Worm (Caenorhabditis elegans) whole organism, young adult: ENCODE results near the gene exc-14.

Experiments used
- B0336.3 ChIP-seq: fragments of 200-800 bp; sonication (Bioruptor generic); IDR thresholded peaks from 2 replicates; pipeline ENCODE4 v1.3.6; 2022; ENCODE audit warnings: missing genetic modification characterization, missing compliant biosample characterization
- C17E4.6 ChIP-seq: fragments of 200-800 bp; sonication (Bioruptor generic); IDR thresholded peaks from 2 replicates; pipeline ENCODE4 v1.3.6; 2022; ENCODE audit warnings: missing genetic modification reagents, missing genetic modification characterization, missing compliant biosample characterization
- F10E7.11 ChIP-seq: sonication (generic microtip); optimal IDR thresholded peaks from 2 replicates; lab custom pipeline; 2017; ENCODE audit warnings: mild to moderate bottlenecking, missing genetic modification characterization, moderate library complexity, missing compliant biosample characterization
- F52B5.7 ChIP-seq: sonication (generic microtip); optimal IDR thresholded peaks from 2 replicates; lab custom pipeline; 2016; ENCODE audit warnings: mild to moderate bottlenecking, missing genetic modification characterization, missing compliant biosample characterization
- K11D2.4 ChIP-seq: fragments of 200-800 bp; sonication (Bioruptor generic); IDR thresholded peaks from 2 replicates; pipeline ENCODE4 v1.3.6; 2022; ENCODE audit warnings: missing genetic modification reagents, missing genetic modification characterization, missing compliant biosample characterization
- T07F8.4 ChIP-seq: sonication (generic microtip); optimal IDR thresholded peaks from 2 replicates; lab custom pipeline; 2016; ENCODE audit warnings: mild to moderate bottlenecking, missing genetic modification characterization, moderate library complexity, missing compliant biosample characterization
- Y53G8AR.9 ChIP-seq: fragments of 200-800 bp; sonication (Bioruptor generic); conservative IDR thresholded peaks from 2 replicates; pipeline ENCODE4 v1.3.6; 2022; ENCODE audit warnings: missing genetic modification reagents, missing genetic modification characterization, missing compliant biosample characterization
- atf-7 ChIP-seq: sonication (generic microtip); optimal IDR thresholded peaks from 2 replicates; lab custom pipeline; 2017; ENCODE audit warnings: mild to moderate bottlenecking, missing genetic modification characterization, missing compliant biosample characterization
- attf-6 ChIP-seq: fragments of 200-800 bp; sonication (Bioruptor generic); IDR thresholded peaks from 2 replicates; pipeline ENCODE4 v1.3.6; 2022; ENCODE audit warnings: missing genetic modification reagents, missing genetic modification characterization, missing compliant biosample characterization
- cebp-1 ChIP-seq, 2 experiments: fragments of 200-800 bp in 1 of 2; sonication (Bioruptor generic) in 1 of 2; sonication (generic microtip) in 1 of 2; IDR thresholded peaks in 1 of 2; optimal IDR thresholded peaks in 1 of 2; 2 replicates each; pipeline versions ENCODE4 v1.3.6 to Lab custom; 2017 to 2022; ENCODE audit warnings: missing compliant biosample characterization in 2 of 2, missing genetic modification characterization in 2 of 2, mild to moderate bottlenecking in 1 of 2, missing genetic modification reagents in 1 of 2, moderate library complexity in 1 of 2
- cebp-2 ChIP-seq: fragments of 200-800 bp; sonication (Bioruptor generic); IDR thresholded peaks from 2 replicates; pipeline ENCODE4 v1.3.6; 2022; ENCODE audit warnings: missing genetic modification characterization, missing compliant biosample characterization
- ceh-100 ChIP-seq: fragments of 200-800 bp; sonication (Bioruptor generic); IDR thresholded peaks from 2 replicates; pipeline ENCODE4 v1.3.6; 2022; ENCODE audit warnings: missing genetic modification reagents, missing genetic modification characterization, missing compliant biosample characterization
- ceh-58 ChIP-seq: fragments of 200-800 bp; sonication (Bioruptor generic); IDR thresholded peaks from 2 replicates; pipeline ENCODE4 v1.3.6; 2022; ENCODE audit warnings: missing genetic modification characterization, missing compliant biosample characterization
- ceh-91 ChIP-seq: fragments of 200-800 bp; sonication (Bioruptor generic); IDR thresholded peaks from 2 replicates; pipeline ENCODE4 v1.3.6; 2022; ENCODE audit warnings: missing genetic modification reagents, missing genetic modification characterization, missing compliant biosample characterization
- dox-1 ChIP-seq: fragments of 200-800 bp; sonication (Bioruptor generic); IDR thresholded peaks from 2 replicates; pipeline ENCODE4 v1.3.6; 2022; ENCODE audit warnings: missing genetic modification reagents, missing genetic modification characterization, missing compliant biosample characterization
- egl-18 ChIP-seq: fragments of 200-800 bp; sonication (Bioruptor generic); IDR thresholded peaks from 2 replicates; pipeline ENCODE4 v1.3.6; 2022; ENCODE audit warnings: missing genetic modification reagents, missing genetic modification characterization, missing compliant biosample characterization
- ekl-4 ChIP-seq: fragments of 200-800 bp; sonication (Bioruptor generic); IDR thresholded peaks from 2 replicates; pipeline ENCODE4 v1.3.6; 2022; ENCODE audit warnings: missing genetic modification reagents, missing genetic modification characterization, missing compliant biosample characterization
- fkh-3 ChIP-seq: sonication (generic microtip); optimal IDR thresholded peaks from 2 replicates; lab custom pipeline; 2016; ENCODE audit warnings: mild to moderate bottlenecking, missing genetic modification characterization, missing compliant biosample characterization
- gei-17 ChIP-seq: fragments of 200-800 bp; sonication (Bioruptor generic); optimal IDR thresholded peaks from 2 replicates; lab custom pipeline; 2018; ENCODE audit warnings: mild to moderate bottlenecking, missing genetic modification characterization, missing compliant biosample characterization
- hmg-1.2 ChIP-seq: fragments of 200-800 bp; sonication (Bioruptor generic); IDR thresholded peaks from 2 replicates; pipeline ENCODE4 v1.3.6; 2022; ENCODE audit warnings: missing genetic modification reagents, missing genetic modification characterization, missing compliant biosample characterization
- hmg-20 ChIP-seq: fragments of 200-800 bp; sonication (Bioruptor generic); IDR thresholded peaks from 2 replicates; pipeline ENCODE4 v1.3.6; 2022; ENCODE audit warnings: missing genetic modification reagents, missing genetic modification characterization, missing compliant biosample characterization
- hrde-1 ChIP-seq: sonication (generic microtip); optimal IDR thresholded peaks from 2 replicates; lab custom pipeline; 2016; ENCODE audit warnings: missing genetic modification characterization, mild to moderate bottlenecking, missing compliant biosample characterization, moderate library complexity, missing genotype, missing genetic modification reagents, borderline replicate concordance
- lag-1 ChIP-seq: fragments of 200-800 bp; sonication (Bioruptor generic); IDR thresholded peaks from 2 replicates; pipeline ENCODE4 v1.3.6; 2022; ENCODE audit warnings: missing genetic modification reagents, missing genetic modification characterization, missing compliant biosample characterization
- lin-26 ChIP-seq: fragments of 200-800 bp; sonication (Bioruptor generic); IDR thresholded peaks from 2 replicates; pipeline ENCODE4 v1.3.6; 2022; ENCODE audit warnings: missing genetic modification reagents, missing genetic modification characterization, missing compliant biosample characterization
- lin-54 ChIP-seq: fragments of 200-800 bp; sonication (Bioruptor generic); optimal IDR thresholded peaks from 2 replicates; lab custom pipeline; 2018; ENCODE audit warnings: mild to moderate bottlenecking, missing genetic modification characterization, missing compliant biosample characterization
- lir-1 ChIP-seq: fragments of 200-800 bp; sonication (Bioruptor generic); conservative IDR thresholded peaks from 2 replicates; pipeline ENCODE4 v1.3.6; 2022; ENCODE audit warnings: missing genetic modification reagents, missing genetic modification characterization, missing compliant biosample characterization
- lsl-1 ChIP-seq: fragments of 200-800 bp; sonication (Bioruptor generic); optimal IDR thresholded peaks from 2 replicates; lab custom pipeline; 2018; ENCODE audit warnings: mild to moderate bottlenecking, missing genetic modification characterization, moderate library complexity, missing compliant biosample characterization
- madf-3 ChIP-seq: fragments of 200-800 bp; sonication (Bioruptor generic); IDR thresholded peaks from 2 replicates; pipeline ENCODE4 v1.3.6; 2022; ENCODE audit warnings: missing genetic modification reagents, missing genetic modification characterization, missing compliant biosample characterization
- madf-6 ChIP-seq: fragments of 200-800 bp; sonication (Bioruptor generic); IDR thresholded peaks from 2 replicates; pipeline ENCODE4 v1.3.6; 2022; ENCODE audit warnings: missing genetic modification reagents, missing genetic modification characterization, missing compliant biosample characterization
- madf-8 ChIP-seq: fragments of 200-800 bp; sonication (Bioruptor generic); conservative IDR thresholded peaks from 2 replicates; pipeline ENCODE4 v1.3.6; 2022; ENCODE audit warnings: missing genetic modification reagents, missing genetic modification characterization, missing compliant biosample characterization
- mcd-1 ChIP-seq: fragments of 200-800 bp; sonication (Bioruptor generic); IDR thresholded peaks from 2 replicates; pipeline ENCODE4 v1.3.6; 2022; ENCODE audit warnings: missing genetic modification reagents, missing genetic modification characterization, missing compliant biosample characterization
- nfyb-1 ChIP-seq: fragments of 200-800 bp; sonication (Bioruptor generic); IDR thresholded peaks from 2 replicates; pipeline ENCODE4 v1.3.6; 2022; ENCODE audit warnings: missing genetic modification reagents, missing genetic modification characterization, missing compliant biosample characterization
- nhr-80 ChIP-seq: sonication (generic microtip); optimal IDR thresholded peaks from 2 replicates; lab custom pipeline; 2016; ENCODE audit warnings: missing genetic modification characterization, missing compliant biosample characterization
- nhr-90 ChIP-seq: sonication (generic microtip); optimal IDR thresholded peaks from 2 replicates; lab custom pipeline; 2016; ENCODE audit warnings: missing genotype, mild to moderate bottlenecking, missing genetic modification characterization, missing compliant biosample characterization
- pbrm-1 ChIP-seq: fragments of 200-800 bp; sonication (Bioruptor generic); IDR thresholded peaks from 2 replicates; pipeline ENCODE4 v1.3.6; 2022; ENCODE audit warnings: missing genetic modification reagents, missing genetic modification characterization, missing compliant biosample characterization
- rcor-1 ChIP-seq: fragments of 200-800 bp; sonication (Bioruptor generic); IDR thresholded peaks from 2 replicates; pipeline ENCODE4 v1.3.6; 2022; ENCODE audit warnings: missing genetic modification reagents, missing genetic modification characterization, missing compliant biosample characterization
- sea-2 ChIP-seq: fragments of 200-800 bp; sonication (Bioruptor generic); IDR thresholded peaks from 2 replicates; pipeline ENCODE4 v1.3.6; 2022; ENCODE audit warnings: missing genetic modification characterization, missing compliant biosample characterization
- xnd-1 ChIP-seq: sonication (generic microtip); optimal IDR thresholded peaks from 2 replicates; lab custom pipeline; 2016; ENCODE audit warnings: missing genotype, missing genetic modification reagents, missing genetic modification characterization, missing compliant biosample characterization
- ztf-18 ChIP-seq: sonication (generic microtip); optimal IDR thresholded peaks from 2 replicates; lab custom pipeline; 2016; ENCODE audit warnings: missing genotype, mild to moderate bottlenecking, missing genetic modification characterization, missing compliant biosample characterization
- ztf-22 ChIP-seq: fragments of 200-800 bp; sonication (Bioruptor generic); optimal IDR thresholded peaks from 2 replicates; lab custom pipeline; 2018; ENCODE audit warnings: mild to moderate bottlenecking, missing genetic modification characterization, moderate library complexity, missing compliant biosample characterization
- ztf-25 ChIP-seq: fragments of 200-800 bp; sonication (Bioruptor generic); IDR thresholded peaks from 2 replicates; pipeline ENCODE4 v1.3.6; 2022; ENCODE audit warnings: missing genetic modification reagents, missing genetic modification characterization, missing compliant biosample characterization
- ztf-26 ChIP-seq: sonication (generic microtip); optimal IDR thresholded peaks from 2 replicates; lab custom pipeline; 2017; ENCODE audit warnings: missing genetic modification characterization, missing compliant biosample characterization
- ztf-28 ChIP-seq: fragments of 200-800 bp; sonication (Bioruptor generic); IDR thresholded peaks from 2 replicates; pipeline ENCODE4 v1.3.6; 2022; ENCODE audit warnings: missing genetic modification reagents, missing genetic modification characterization, missing compliant biosample characterization
- ztf-6 ChIP-seq: fragments of 200-800 bp; sonication (Bioruptor generic); IDR thresholded peaks from 2 replicates; pipeline ENCODE4 v1.3.6; 2022; ENCODE audit warnings: missing genetic modification reagents, missing genetic modification characterization, missing compliant biosample characterization

The exc-14 gene

DNA sequence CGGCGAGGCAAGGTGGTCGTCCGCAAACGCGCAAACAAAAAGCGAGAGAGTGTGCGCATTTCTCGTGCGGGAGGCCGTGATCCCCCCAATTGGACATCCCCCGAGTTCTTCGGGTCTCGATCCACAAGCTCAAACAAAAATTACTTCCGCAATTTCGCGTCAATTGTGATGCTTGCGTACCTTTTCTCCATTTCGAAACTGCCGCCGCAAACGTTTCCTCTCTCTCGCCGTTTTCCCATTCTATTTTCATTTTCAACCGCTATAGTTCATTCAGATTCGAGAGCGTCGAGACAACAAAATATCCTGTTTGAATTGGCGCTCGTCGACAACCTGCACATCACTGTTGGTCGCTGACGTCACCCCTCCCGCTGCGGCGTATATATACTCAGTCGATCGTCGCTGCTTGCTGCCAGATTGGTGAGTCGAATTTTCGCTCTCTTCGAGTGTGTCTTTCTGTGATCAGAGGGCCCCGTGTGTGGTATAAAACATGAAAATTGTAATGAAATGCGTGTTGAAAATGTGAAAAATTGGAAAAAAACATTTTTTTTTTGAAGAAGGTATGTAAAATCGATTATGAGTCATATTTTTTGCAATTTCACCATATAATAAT lies 3.4 kb upstream of the exc-14 start, which contains the start of the genes pqn-51 and K11D12.14 (continued):
- TF ChIP-seq gei-17 (GFP tag; lab: Kevin White, UChicago) (peak; percentile 72), K11D2.4 (peak; percentile 94), hmg-20 (GFP tag; lab: Robert Waterston, UW) (peak; percentile 59; the same call in 1 of the 2 replicates), ztf-25 (0 out of 2 replicates have a peak, but pooled peaks have one; percentile 35), ztf-22 (GFP tag; lab: Kevin White, UChicago) (no peak), F52B5.7 (tag; lab: Kevin White, UChicago) (no peak), nfyb-1 (peak; percentile 98), ztf-18 (tag; lab: Kevin White, UChicago) (peak; percentile 93), ztf-26 (tag; lab: Kevin White, UChicago) (peak; percentile 71), ztf-6 (GFP tag; lab: Robert Waterston, UW) (0 out of 2 replicates have a peak, but pooled peaks have one; percentile 50), nhr-90 (tag; lab: Kevin White, UChicago) (peak; percentile 8), B0336.3 (GFP tag; lab: Robert Waterston, UW) (no peak), F10E7.11 (tag; lab: Kevin White, UChicago) (no peak), cebp-1 (GFP tag; IDR thresholded peaks at IDR 0.05; lab: Robert Waterston, UW) (peak; percentile 90), cebp-1 (tag; optimal IDR thresholded peaks at IDR 0.05; lab: Kevin White, UChicago) (peak; percentile 97), lir-1 (GFP tag; lab: Robert Waterston, UW) (peak; percentile 62; the same call in 1 of the 2 replicates), hrde-1 (tag; lab: Kevin White, UChicago) (no peak), pbrm-1 (GFP tag; lab: Robert Waterston, UW) (peak; percentile 88), sea-2 (GFP tag; lab: Robert Waterston, UW) (0 out of 2 replicates have a peak, but pooled peaks have one; percentile 33), lag-1 (GFP tag; lab: Robert Waterston, UW) (no peak), xnd-1 (tag; lab: Kevin White, UChicago) (peak; percentile 45), madf-3 (GFP tag; lab: Robert Waterston, UW) (0 out of 2 replicates have a peak, but pooled peaks have one; percentile 64), atf-7 (tag; lab: Kevin White, UChicago) (peak; percentile 99), nhr-80 (tag; lab: Kevin White, UChicago) (peak; percentile 79), lin-54 (GFP tag; lab: Kevin White, UChicago) (peak; percentile 91), fkh-3 (no peak), egl-18 (GFP tag; lab: Robert Waterston, UW) (peak; percentile 71; the same call in 1 of the 2 replicates), lsl-1 (GFP tag; lab: Kevin White, UChicago) (peak; percentile 55), madf-8 (GFP tag; lab: Robert Waterston, UW) (peak; percentile 68; the same call in 1 of the 2 replicates), T07F8.4 (tag; lab: Kevin White, UChicago) (no peak)

DNA sequence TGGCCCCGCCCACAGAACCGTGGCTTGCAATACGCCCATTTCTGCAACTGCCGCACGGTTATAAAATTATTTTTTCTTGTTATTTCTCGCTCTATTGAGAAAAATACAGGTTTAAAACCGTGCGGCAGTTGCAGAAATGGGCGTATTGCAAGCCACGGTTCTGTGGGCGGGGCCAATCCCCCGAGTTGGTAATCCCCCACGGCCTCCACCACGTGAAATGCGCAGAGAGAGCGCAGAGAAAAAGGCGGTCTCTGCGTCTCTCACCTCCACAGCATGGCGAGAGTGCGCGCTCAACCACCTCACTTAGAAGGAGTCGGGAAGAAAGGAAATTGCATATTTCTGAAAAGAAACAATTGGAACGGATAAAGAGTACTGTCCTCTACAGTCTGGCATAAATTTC lies 1.2 kb upstream of the exc-14 start:
- TF ChIP-seq rcor-1 (GFP tag; lab: Robert Waterston, UW): peak; percentile 86
- peak; percentile 95 for TF ChIP-seq pbrm-1 (GFP tag; lab: Robert Waterston, UW)
- peak; percentile 95 for TF ChIP-seq dox-1 (GFP tag; lab: Robert Waterston, UW)
- TF ChIP-seq ceh-58 (GFP tag; lab: Robert Waterston, UW): 0 out of 2 replicates have a peak, but pooled peaks have one; percentile 27
- peak; percentile 83 for TF ChIP-seq egl-18 (GFP tag; lab: Robert Waterston, UW)
- TF ChIP-seq K11D2.4: peak; percentile 92
- peak; percentile 93 for TF ChIP-seq nfyb-1
- TF ChIP-seq ztf-28 (GFP tag; lab: Robert Waterston, UW): peak; percentile 83
- peak; percentile 81; the same call in 1 of the 2 replicates for TF ChIP-seq hmg-20 (GFP tag; lab: Robert Waterston, UW)
- peak; percentile 75 for TF ChIP-seq madf-6
- TF ChIP-seq lin-26 (GFP tag; lab: Robert Waterston, UW): peak; percentile 66; the same call in 1 of the 2 replicates
- peak; percentile 93 for TF ChIP-seq ceh-100 (GFP tag; lab: Robert Waterston, UW)
- peak; percentile 78 for TF ChIP-seq ztf-18 (tag; lab: Kevin White, UChicago)
- TF ChIP-seq madf-8 (GFP tag; lab: Robert Waterston, UW): peak; percentile 60
- TF ChIP-seq sea-2 (GFP tag; lab: Robert Waterston, UW): peak; percentile 82; the same call in 1 of the 2 replicates
- peak; percentile 79 for TF ChIP-seq ceh-91 (GFP tag; lab: Robert Waterston, UW)
- TF ChIP-seq attf-6 (GFP tag; lab: Robert Waterston, UW): peak; percentile 15; the same call in 1 of the 2 replicates
- TF ChIP-seq lir-1 (GFP tag; lab: Robert Waterston, UW): peak; percentile 41; the same call in 1 of the 2 replicates
- TF ChIP-seq ekl-4 (GFP tag; lab: Robert Waterston, UW): peak; percentile 86
- TF ChIP-seq mcd-1 (GFP tag; lab: Robert Waterston, UW): peak; percentile 95
- TF ChIP-seq C17E4.6 (GFP tag; lab: Robert Waterston, UW): peak; percentile 64
- TF ChIP-seq Y53G8AR.9 (GFP tag; lab: Robert Waterston, UW): peak; percentile 77
- peak; percentile 96 for TF ChIP-seq hmg-1.2 (GFP tag; lab: Robert Waterston, UW)
- 0 out of 2 replicates have a peak, but pooled peaks have one; percentile 66 for TF ChIP-seq cebp-2
